Worm (Caenorhabditis elegans): Measurements from ENCODE around the gene B0361.14.

The B0361.14 gene

ce11 chrIII:7285783-7286182 is 13.5 kb downstream of the B0361.14 start, which contains the start of gene pho-5:
Gene pho-5 (minus strand): TSS chrIII:7285883.
- TF ChIP-seq ceh-43 (GFP tag; optimal IDR thresholded peaks at IDR 0.05) (no peak), flh-1 (GFP tag; optimal IDR thresholded peaks at IDR 0.05) (no peak), bed-3 (GFP tag; optimal IDR thresholded peaks at IDR 0.05) (no peak), mab-5 (tag; optimal IDR thresholded peaks at IDR 0.05) (no peak), ceh-83 (GFP tag; optimal IDR thresholded peaks at IDR 0.05) (no peak), cnd-1 (tag; optimal IDR thresholded peaks at IDR 0.05) (no peak), nhr-12 (tag; optimal IDR thresholded peaks at IDR 0.05) (no peak), lsy-2 (tag; optimal IDR thresholded peaks at IDR 0.05) (no peak), M03D4.4 (tag; optimal IDR thresholded peaks at IDR 0.05) (no peak), zip-8 (tag; optimal IDR thresholded peaks at IDR 0.05) (no peak), pha-4 (tag; optimal IDR thresholded peaks at IDR 0.05) (no peak), lin-32 (GFP tag; optimal IDR thresholded peaks at IDR 0.05) (no peak)

ce11 chrIII:7281179-7281578 is 18.2 kb downstream of the B0361.14 start, which contains the start of gene B0361.3:
Gene B0361.3 (plus strand): TSS chrIII:7281462.
- no peak for TF ChIP-seq elt-1 (tag; optimal IDR thresholded peaks at IDR 0.05; ENCODE audit: borderline replicate concordance, insufficient read depth)
- peak; percentile 45 for TF ChIP-seq lsy-2 (tag; optimal IDR thresholded peaks at IDR 0.05)
- TF ChIP-seq nhr-237 (tag; optimal IDR thresholded peaks at IDR 0.05), result no peak
- no peak for TF ChIP-seq nhr-2 (tag; optimal IDR thresholded peaks at IDR 0.05)
- TF ChIP-seq ces-1 (GFP tag; optimal IDR thresholded peaks at IDR 0.05), result peak; percentile 50

- TF ChIP-seq ham-2 (GFP tag; optimal IDR thresholded peaks at IDR 0.05) (no peak), ztf-11 (tag; optimal IDR thresholded peaks at IDR 0.05) (no peak), lin-13 (tag; optimal IDR thresholded peaks at IDR 0.05) (no peak), sem-2 (GFP tag; optimal IDR thresholded peaks at IDR 0.05) (no peak), pha-4 (tag; optimal IDR thresholded peaks at IDR 0.05) (no peak), nhr-12 (tag; optimal IDR thresholded peaks at IDR 0.05) (no peak), blmp-1 (tag; optimal IDR thresholded peaks at IDR 0.05) (no peak), unc-39 (tag; optimal IDR thresholded peaks at IDR 0.05) (no peak), ceh-43 (GFP tag; optimal IDR thresholded peaks at IDR 0.05) (no peak), nhr-237 (tag; optimal IDR thresholded peaks at IDR 0.05) (no peak), unc-62 (GFP tag; optimal IDR thresholded peaks at IDR 0.05) (no peak), ceh-39 (tag; optimal IDR thresholded peaks at IDR 0.05) (no peak)
Measured at ce11 chrIII:7278491-7278890, 20.8 kb downstream of the B0361.14 start.

- no peak for TF ChIP-seq M03D4.4 (tag; optimal IDR thresholded peaks at IDR 0.05)
- peak; percentile 10 for TF ChIP-seq sptf-1 (tag; optimal IDR thresholded peaks at IDR 0.05)
- TF ChIP-seq lsy-2 (tag; optimal IDR thresholded peaks at IDR 0.05), result peak; percentile 75
- no peak for TF ChIP-seq lin-13 (tag; optimal IDR thresholded peaks at IDR 0.05)
- TF ChIP-seq unc-120 (tag; optimal IDR thresholded peaks at IDR 0.05; ENCODE audit: poor library complexity, severe bottlenecking), result no peak
- peak; percentile 38 for TF ChIP-seq ces-1 (GFP tag; optimal IDR thresholded peaks at IDR 0.05)
- peak; percentile 59 for TF ChIP-seq nhr-237 (tag; optimal IDR thresholded peaks at IDR 0.05)
- peak; percentile 45 for TF ChIP-seq ceh-39 (tag; optimal IDR thresholded peaks at IDR 0.05)
- TF ChIP-seq mep-1 (tag; optimal IDR thresholded peaks at IDR 0.05), result peak; percentile 78
- TF ChIP-seq pha-4 (tag; optimal IDR thresholded peaks at IDR 0.05), result no peak
- no peak for TF ChIP-seq elt-3 (tag; optimal IDR thresholded peaks at IDR 0.05)
- no peak for TF ChIP-seq bed-3 (GFP tag; optimal IDR thresholded peaks at IDR 0.05)
- TF ChIP-seq nhr-76 (tag; optimal IDR thresholded peaks at IDR 0.05), result no peak
Measured at ce11 chrIII:7277228-7277627, 22.1 kb downstream of the B0361.14 start, which contains the start of the genes spot-1 and B0361.11. Gene spot-1 (minus strand): TSS chrIII:7277274. Gene B0361.11 (plus strand): TSS chrIII:7277599.

ce11 chrIII:7275296-7275695 is 24.0 kb downstream of the B0361.14 start, which contains the start of gene psd-1:
Gene psd-1 (minus strand): TSS chrIII:7275396.
- TF ChIP-seq M03D4.4 (tag; optimal IDR thresholded peaks at IDR 0.05), result no peak
- no peak for TF ChIP-seq drap-1 (GFP tag; optimal IDR thresholded peaks at IDR 0.05)

ce11 chrIII:7273718-7274117 is 25.6 kb downstream of the B0361.14 start:
- TF ChIP-seq unc-120 (tag; optimal IDR thresholded peaks at IDR 0.05; ENCODE audit: poor library complexity, severe bottlenecking), result no peak
- TF ChIP-seq hlh-1 (tag; optimal IDR thresholded peaks at IDR 0.05), result no peak
- no peak for TF ChIP-seq ceh-39 (tag; optimal IDR thresholded peaks at IDR 0.05)
- no peak for TF ChIP-seq mls-2 (tag; optimal IDR thresholded peaks at IDR 0.05)
- no peak for TF ChIP-seq bed-3 (GFP tag; optimal IDR thresholded peaks at IDR 0.05)
- TF ChIP-seq snpc-4 (tag; optimal IDR thresholded peaks at IDR 0.05), result no peak
- no peak for TF ChIP-seq nhr-12 (tag; optimal IDR thresholded peaks at IDR 0.05)
- TF ChIP-seq M03D4.4 (tag; optimal IDR thresholded peaks at IDR 0.05), result no peak
- no peak for TF ChIP-seq sptf-1 (tag; optimal IDR thresholded peaks at IDR 0.05)
- no peak for TF ChIP-seq drap-1 (GFP tag; optimal IDR thresholded peaks at IDR 0.05)

Measured in whole organism, mixed stage, embryonic.